Fruit fly (Drosophila melanogaster) whole organism, embryonic: ENCODE data around the gene GlyRS.

ENCODE experiments used
- Asciz ChIP-seq: fragments of 200-800 bp; sonication (Bioruptor generic); optimal IDR thresholded peaks from 2 replicates; lab custom pipeline; 2017; ENCODE audit warnings: missing biosample characterization, mild to moderate bottlenecking, missing genetic modification characterization, missing genetic modification reagents
- CG1024 ChIP-seq: fragments of 200-800 bp; sonication (Bioruptor generic); IDR thresholded peaks from 2 replicates; pipeline ENCODE4 v1.3.6; 2022; ENCODE audit warnings: missing biosample characterization, missing genetic modification characterization
- CG10654 ChIP-seq: fragments of 200-800 bp; sonication (Bioruptor generic); optimal IDR thresholded peaks from 2 replicates; lab custom pipeline; 2016; ENCODE audit warnings: missing biosample characterization, missing genetic modification characterization
- CG15269 ChIP-seq: fragments of 200-800 bp; sonication (Bioruptor generic); optimal IDR thresholded peaks from 2 replicates; lab custom pipeline; 2018; ENCODE audit warnings: missing biosample characterization, mild to moderate bottlenecking, missing genetic modification characterization, moderate library complexity
- CG1529 ChIP-seq: fragments of 200-800 bp; sonication (Bioruptor generic); optimal IDR thresholded peaks from 3 replicates; lab custom pipeline; 2018; ENCODE audit warnings: missing biosample characterization, missing genetic modification characterization
- CG1602 ChIP-seq: fragments of 200-800 bp; sonication (Bioruptor generic); optimal IDR thresholded peaks from 3 replicates; lab custom pipeline; 2016; ENCODE audit warnings: missing biosample characterization, missing genetic modification characterization
- CG17328 ChIP-seq: fragments of 200-800 bp; sonication (Bioruptor generic); IDR thresholded peaks from 2 replicates; pipeline ENCODE4 v1.3.6; 2022; ENCODE audit warnings: missing biosample characterization, missing genetic modification characterization
- CG1832 ChIP-seq: fragments of 200-800 bp; sonication (Bioruptor generic); optimal IDR thresholded peaks from 2 replicates; lab custom pipeline; 2017; ENCODE audit warnings: missing biosample characterization, mild to moderate bottlenecking, missing genetic modification characterization, inconsistent platforms
- CG2116 ChIP-seq: fragments of 200-800 bp; sonication (Bioruptor generic); optimal IDR thresholded peaks from 3 replicates; lab custom pipeline; 2018; ENCODE audit warnings: missing biosample characterization, mild to moderate bottlenecking, missing genetic modification characterization
- CG2129 ChIP-seq: fragments of 200-800 bp; sonication (Bioruptor generic); IDR thresholded peaks from 2 replicates; pipeline ENCODE4 v1.3.6; 2022; ENCODE audit warnings: missing biosample characterization, missing genetic modification characterization; ENCODE audit not compliant: partially characterized antibody
- CG30403 ChIP-seq: fragments of 200-800 bp; sonication (Bioruptor generic); optimal IDR thresholded peaks from 3 replicates; lab custom pipeline; 2016; ENCODE audit warnings: missing biosample characterization, missing genetic modification characterization
- CG30431 ChIP-seq: fragments of 200-800 bp; sonication (Bioruptor generic); optimal IDR thresholded peaks from 2 replicates; lab custom pipeline; 2017; ENCODE audit warnings: missing biosample characterization, missing genetic modification characterization
- CG31224 ChIP-seq: fragments of 200-800 bp; sonication (Bioruptor generic); IDR thresholded peaks from 2 replicates; pipeline ENCODE4 v1.3.6; 2022; ENCODE audit warnings: missing biosample characterization, missing genetic modification characterization
- CG31365 ChIP-seq: fragments of 200-800 bp; sonication (Bioruptor generic); optimal IDR thresholded peaks from 2 replicates; lab custom pipeline; 2018; ENCODE audit warnings: missing biosample characterization, mild to moderate bottlenecking, missing genetic modification characterization
- CG31388 ChIP-seq: fragments of 200-800 bp; sonication (Bioruptor generic); optimal IDR thresholded peaks from 2 replicates; lab custom pipeline; 2016; ENCODE audit warnings: missing biosample characterization, missing genetic modification characterization
- CG4404 ChIP-seq: fragments of 200-800 bp; sonication (Bioruptor generic); IDR thresholded peaks from 2 replicates; pipeline ENCODE4 v1.3.6; 2022; ENCODE audit warnings: missing biosample characterization, missing genetic modification characterization
- CG4707 ChIP-seq: fragments of 200-800 bp; sonication (Bioruptor generic); optimal IDR thresholded peaks from 2 replicates; lab custom pipeline; 2018; ENCODE audit warnings: missing biosample characterization, mild to moderate bottlenecking, missing genetic modification characterization, moderate library complexity
- CG7745 ChIP-seq: fragments of 200-800 bp; sonication (Bioruptor generic); optimal IDR thresholded peaks from 2 replicates; lab custom pipeline; 2018; ENCODE audit warnings: missing biosample characterization, mild to moderate bottlenecking, missing genetic modification characterization, moderate library complexity
- CG8765 ChIP-seq: fragments of 200-800 bp; sonication (Bioruptor generic); IDR thresholded peaks from 2 replicates; pipeline ENCODE4 v1.3.6; 2022; ENCODE audit warnings: missing biosample characterization, missing genetic modification characterization
- Deaf1 ChIP-seq: fragments of 200-800 bp; optimal IDR thresholded peaks from 3 replicates; lab custom pipeline; 2019; ENCODE audit warnings: missing biosample characterization, mild to moderate bottlenecking, missing genetic modification characterization, moderate library complexity
- ERR ChIP-seq: fragments of 200-800 bp; sonication (Bioruptor generic); optimal IDR thresholded peaks from 2 replicates; lab custom pipeline; 2016; ENCODE audit warnings: missing biosample characterization, missing genetic modification characterization
- H15 ChIP-seq: fragments of 200-800 bp; sonication (Bioruptor generic); IDR thresholded peaks from 3 replicates; pipeline ENCODE4 v1.3.6; 2022; ENCODE audit warnings: missing biosample characterization, missing genetic modification characterization
- H2.0 ChIP-seq: fragments of 200-800 bp; sonication (Bioruptor generic); IDR thresholded peaks from 2 replicates; pipeline ENCODE4 v1.3.6; 2022; ENCODE audit warnings: missing biosample characterization, missing genetic modification characterization
- HHEX ChIP-seq: fragments of 200-800 bp; sonication (Bioruptor generic); optimal IDR thresholded peaks from 3 replicates; lab custom pipeline; 2017; ENCODE audit warnings: missing biosample characterization, mild to moderate bottlenecking, missing genetic modification characterization, missing genetic modification reagents
- Myb ChIP-seq: fragments of 200-800 bp; sonication (Bioruptor generic); optimal IDR thresholded peaks from 2 replicates; lab custom pipeline; 2016; ENCODE audit warnings: missing biosample characterization, missing genetic modification characterization
- Ravus ChIP-seq: fragments of 200-800 bp; sonication (Bioruptor generic); IDR thresholded peaks from 2 replicates; pipeline ENCODE4 v1.3.6; 2022; ENCODE audit warnings: missing biosample characterization, missing genetic modification characterization
- Side ChIP-seq: fragments of 200-800 bp; sonication (Bioruptor generic); optimal IDR thresholded peaks from 2 replicates; lab custom pipeline; 2016; ENCODE audit warnings: missing biosample characterization, missing genetic modification characterization
- TFAM ChIP-seq: fragments of 200-800 bp; sonication (Bioruptor generic); optimal IDR thresholded peaks from 2 replicates; lab custom pipeline; 2017; ENCODE audit warnings: missing biosample characterization, missing genetic modification characterization, inconsistent platforms
- Vsx1 ChIP-seq: fragments of 200-800 bp; sonication (Bioruptor generic); optimal IDR thresholded peaks from 2 replicates; lab custom pipeline; 2017; ENCODE audit warnings: missing biosample characterization, mild to moderate bottlenecking, missing genetic modification characterization, missing genetic modification reagents
- Xrp1 ChIP-seq: fragments of 200-800 bp; sonication (Bioruptor generic); IDR thresholded peaks from 2 replicates; pipeline ENCODE4 v1.3.6; 2022; ENCODE audit warnings: missing biosample characterization, missing genetic modification characterization
- da ChIP-seq: fragments of 200-800 bp; sonication (Bioruptor generic); optimal IDR thresholded peaks from 2 replicates; lab custom pipeline; 2016; ENCODE audit warnings: missing biosample characterization, missing genetic modification characterization
- dmrt11E ChIP-seq: fragments of 200-800 bp; sonication (Bioruptor generic); optimal IDR thresholded peaks from 3 replicates; lab custom pipeline; 2018; ENCODE audit warnings: missing biosample characterization, mild to moderate bottlenecking, missing genetic modification characterization, moderate library complexity
- dysf ChIP-seq: fragments of 200-800 bp; sonication (Bioruptor generic); IDR thresholded peaks from 3 replicates; pipeline ENCODE4 v1.3.6; 2022; ENCODE audit warnings: missing biosample characterization, missing genetic modification characterization
- exex ChIP-seq: fragments of 200-800 bp; sonication (Bioruptor generic); optimal IDR thresholded peaks from 4 replicates; lab custom pipeline; 2018; ENCODE audit warnings: missing biosample characterization, mild to moderate bottlenecking, missing genetic modification characterization, moderate library complexity
- fd96Cb ChIP-seq: fragments of 200-800 bp; sonication (Bioruptor generic); optimal IDR thresholded peaks from 2 replicates; lab custom pipeline; 2018; ENCODE audit warnings: missing biosample characterization, mild to moderate bottlenecking, missing genetic modification characterization, moderate library complexity
- fu2 ChIP-seq: fragments of 200-800 bp; sonication (Bioruptor generic); optimal IDR thresholded peaks from 2 replicates; lab custom pipeline; 2016; ENCODE audit warnings: missing biosample characterization, missing genetic modification characterization
- gcm ChIP-seq: fragments of 200-800 bp; sonication (Bioruptor generic); optimal IDR thresholded peaks from 2 replicates; lab custom pipeline; 2019; ENCODE audit warnings: missing biosample characterization, mild to moderate bottlenecking, missing genetic modification characterization, moderate library complexity
- gem ChIP-seq: fragments of 200-800 bp; sonication (Bioruptor generic); optimal IDR thresholded peaks from 2 replicates; lab custom pipeline; 2019; ENCODE audit warnings: missing biosample characterization, mild to moderate bottlenecking, missing genetic modification characterization, moderate library complexity
- h ChIP-seq: fragments of >200 bp; optimal IDR thresholded peaks from 2 replicates; lab custom pipeline; 2017
- ind ChIP-seq: fragments of 200-800 bp; sonication (Bioruptor generic); optimal IDR thresholded peaks from 3 replicates; lab custom pipeline; 2016; ENCODE audit warnings: missing biosample characterization, missing genetic modification characterization
- mld ChIP-seq: fragments of 200-800 bp; sonication (Bioruptor generic); IDR thresholded peaks from 3 replicates; pipeline ENCODE4 v1.3.6; 2022; ENCODE audit warnings: missing biosample characterization, missing genetic modification characterization; ENCODE audit not compliant: partially characterized antibody
- nau ChIP-seq: fragments of 200-800 bp; sonication (Bioruptor generic); optimal IDR thresholded peaks from 3 replicates; lab custom pipeline; 2017; ENCODE audit warnings: missing biosample characterization, mild to moderate bottlenecking, missing genetic modification characterization, missing genetic modification reagents
- nmo ChIP-seq: fragments of 200-800 bp; sonication (Bioruptor generic); optimal IDR thresholded peaks from 2 replicates; lab custom pipeline; 2018; ENCODE audit warnings: missing biosample characterization, mild to moderate bottlenecking, missing genetic modification characterization, moderate library complexity
- pnt ChIP-seq: fragments of 200-800 bp; sonication (Bioruptor generic); optimal IDR thresholded peaks from 3 replicates; lab custom pipeline; 2016; ENCODE audit warnings: missing biosample characterization, missing genetic modification characterization
- salm ChIP-seq: fragments of 200-800 bp; sonication (Bioruptor generic); optimal IDR thresholded peaks from 2 replicates; lab custom pipeline; 2018; ENCODE audit warnings: missing biosample characterization, mild to moderate bottlenecking, missing genetic modification characterization
- schlank ChIP-seq: fragments of 200-800 bp; sonication (Bioruptor generic); optimal IDR thresholded peaks from 2 replicates; lab custom pipeline; 2018; ENCODE audit warnings: missing biosample characterization, mild to moderate bottlenecking, missing genetic modification characterization
- sim ChIP-seq: fragments of 200-800 bp; sonication (Bioruptor generic); IDR thresholded peaks from 2 replicates; pipeline ENCODE4 v1.3.6; 2022; ENCODE audit warnings: missing biosample characterization, missing genetic modification characterization
- sqz ChIP-seq: fragments of 200-800 bp; sonication (Bioruptor generic); optimal IDR thresholded peaks from 3 replicates; lab custom pipeline; 2018; ENCODE audit warnings: missing biosample characterization, mild to moderate bottlenecking, missing genetic modification characterization
- tna ChIP-seq: fragments of 200-800 bp; sonication (Bioruptor generic); IDR thresholded peaks from 2 replicates; pipeline ENCODE4 v1.3.6; 2022; ENCODE audit warnings: missing biosample characterization, missing genetic modification characterization; ENCODE audit not compliant: partially characterized antibody
- trem ChIP-seq: fragments of 200-800 bp; optimal IDR thresholded peaks from 3 replicates; lab custom pipeline; 2019; ENCODE audit warnings: missing biosample characterization, mild to moderate bottlenecking, missing genetic modification characterization, moderate library complexity

Gene GlyRS

dm6 chr3L:15104849-15105555 is 10.1 kb downstream of the GlyRS start (continued):
- TF ChIP-seq H15 (GFP tag; lab: Robert Waterston, UW) (0 out of 3 replicates have a peak, but pooled peaks have one; percentile 16), Side (GFP tag; lab: Kevin White, UChicago) (peak; percentile 18), CG31388 (GFP tag; lab: Kevin White, UChicago) (no peak), nau (GFP tag; lab: Kevin White, UChicago) (peak; percentile 10), CG2116 (GFP tag; lab: Kevin White, UChicago) (no peak), exex (tag; lab: Kevin White, UChicago) (no peak), CG1529 (GFP tag; lab: Kevin White, UChicago) (peak; percentile 47), CG4404 (GFP tag; lab: Robert Waterston, UW) (peak; percentile 44; the same call in 1 of the 2 replicates), fu2 (peak; percentile 68), fd96Cb (tag; lab: Kevin White, UChicago) (peak; percentile 22), CG30431 (GFP tag; lab: Kevin White, UChicago) (peak; percentile 28), CG1024 (GFP tag; lab: Robert Waterston, UW) (no peak), gem (peak; percentile 71), CG7745 (tag; lab: Kevin White, UChicago) (no peak), CG31224 (GFP tag; lab: Robert Waterston, UW) (no peak), Xrp1 (peak; percentile 48), CG1832 (GFP tag; lab: Kevin White, UChicago) (no peak), TFAM (GFP tag; lab: Kevin White, UChicago) (no peak), trem (tag; lab: Kevin White, UChicago) (no peak), ind (GFP tag; lab: Kevin White, UChicago) (peak; percentile 39), tna (GFP tag; lab: Robert Waterston, UW) (no peak), Deaf1 (no peak), da (GFP tag; lab: Kevin White, UChicago) (no peak), h (lab: Kevin White, UChicago) (no peak), HHEX (GFP tag; lab: Kevin White, UChicago) (peak; percentile 51), Vsx1 (GFP tag; lab: Kevin White, UChicago) (peak; percentile 36), salm (tag; lab: Kevin White, UChicago) (peak; percentile 3), ERR (GFP tag; lab: Kevin White, UChicago) (no peak), CG8765 (GFP tag; lab: Robert Waterston, UW) (no peak), CG10654 (GFP tag; lab: Kevin White, UChicago) (peak; percentile 9), CG4707 (no peak), sqz (GFP tag; lab: Kevin White, UChicago) (peak; percentile 86), pnt (GFP tag; lab: Kevin White, UChicago) (peak; percentile 65), mld (GFP tag; lab: Robert Waterston, UW) (no peak), CG30403 (GFP tag; lab: Kevin White, UChicago) (peak; percentile 74), CG2129 (no peak), CG31365 (tag; lab: Kevin White, UChicago) (no peak), nmo (GFP tag; lab: Kevin White, UChicago) (peak; percentile 47), Myb (GFP tag; lab: Kevin White, UChicago) (peak; percentile 36), dmrt11E (no peak), CG1602 (GFP tag; lab: Kevin White, UChicago) (peak; percentile 11), CG17328 (GFP tag; lab: Robert Waterston, UW) (no peak), CG15269 (tag; lab: Kevin White, UChicago) (peak; percentile 66), gcm (peak; percentile 6), Asciz (GFP tag; lab: Kevin White, UChicago) (no peak), sim (GFP tag; lab: Robert Waterston, UW) (no peak), Ravus (GFP tag; lab: Robert Waterston, UW) (no peak), schlank (tag; lab: Kevin White, UChicago) (no peak), dysf (GFP tag; lab: Robert Waterston, UW) (peak; percentile 75), H2.0 (GFP tag; lab: Robert Waterston, UW) (peak; percentile 19; the same call in 1 of the 2 replicates)
